Worm (Caenorhabditis elegans): ENCODE data around the gene T08B6.9.

Gene T08B6.9

ce11 chrIV:4858573-4858972, 32.1 kb upstream of the T08B6.9 start, which contains the start of gene Y17G9A.3:
Y17G9A.3 (minus strand) TSS chrIV:4858673.
- TF ChIP-seq skn-1 (tag; optimal IDR thresholded peaks at IDR 0.05): no peak
- TF ChIP-seq mdt-29 (GFP tag; IDR thresholded peaks at IDR 0.05): no peak
- no peak for TF ChIP-seq ZK337.2 (GFP tag; IDR thresholded peaks at IDR 0.05)
- TF ChIP-seq zip-2 (tag; optimal IDR thresholded peaks at IDR 0.05): no peak
- no peak for TF ChIP-seq pha-4 (GFP tag; IDR thresholded peaks at IDR 0.05)
- no peak for TF ChIP-seq pha-4 (tag; optimal IDR thresholded peaks at IDR 0.05)
- no peak for TF ChIP-seq F37D6.2 (tag; optimal IDR thresholded peaks at IDR 0.05)
- no peak for TF ChIP-seq php-3 (GFP tag; IDR thresholded peaks at IDR 0.05)
- TF ChIP-seq zip-11 (GFP tag; IDR thresholded peaks at IDR 0.05): no peak
- no peak for TF ChIP-seq fkh-10 (GFP tag; optimal IDR thresholded peaks at IDR 0.05)
- TF ChIP-seq lsy-2 (tag; optimal IDR thresholded peaks at IDR 0.05): no peak
- no peak for TF ChIP-seq dve-1 (tag; optimal IDR thresholded peaks at IDR 0.05; ENCODE audit: insufficient read depth)
- TF ChIP-seq daf-16 (GFP tag; optimal IDR thresholded peaks at IDR 0.05): no peak
- no peak for TF ChIP-seq daf-16 (tag; optimal IDR thresholded peaks at IDR 0.05)
- TF ChIP-seq tag-97 (GFP tag; IDR thresholded peaks at IDR 0.05): no peak

- TF ChIP-seq Y48G9A.11 (GFP tag; IDR thresholded peaks at IDR 0.05) (no peak), lir-3 (tag; optimal IDR thresholded peaks at IDR 0.05) (no peak), unc-130 (GFP tag; optimal IDR thresholded peaks at IDR 0.05) (no peak), ces-1 (GFP tag; optimal IDR thresholded peaks at IDR 0.05) (no peak), pqm-1 (tag; optimal IDR thresholded peaks at IDR 0.05) (no peak), lin-38 (GFP tag; IDR thresholded peaks at IDR 0.05) (no peak), set-16 (GFP tag; IDR thresholded peaks at IDR 0.05) (no peak), arid-1 (GFP tag; conservative IDR thresholded peaks at IDR 0.05) (no peak), dmd-6 (GFP tag; IDR thresholded peaks at IDR 0.05) (no peak), nhr-111 (GFP tag; optimal IDR thresholded peaks at IDR 0.05) (no peak), tag-97 (GFP tag; IDR thresholded peaks at IDR 0.05) (no peak), rbr-2 (tag; optimal IDR thresholded peaks at IDR 0.05) (no peak), aha-1 (tag) (no peak), ceh-28 (tag; optimal IDR thresholded peaks at IDR 0.05) (no peak)
These were observed 29.2 kb upstream of the T08B6.9 start, which contains the start of the genes Y17G9A.4 and str-173 for ce11 chrIV:4861449-4861848. Y17G9A.4 (minus strand) TSS chrIV:4861549. str-173 (plus strand) TSS chrIV:4861773.

ce11 chrIV:4864524-4864923, 26.1 kb upstream of the T08B6.9 start:
- peak; percentile 94 for TF ChIP-seq snpc-1.2 (GFP tag; IDR thresholded peaks at IDR 0.05)
- no peak for TF ChIP-seq lin-38 (GFP tag; IDR thresholded peaks at IDR 0.05)

- TF ChIP-seq sdz-12 (GFP tag; optimal IDR thresholded peaks at IDR 0.05) (no peak), ama-1 (optimal IDR thresholded peaks at IDR 0.05) (no peak), unc-39 (tag; optimal IDR thresholded peaks at IDR 0.05) (no peak), R02D3.7 (tag; optimal IDR thresholded peaks at IDR 0.05) (no peak), arid-1 (GFP tag; conservative IDR thresholded peaks at IDR 0.05) (no peak), nhr-111 (GFP tag; optimal IDR thresholded peaks at IDR 0.05) (no peak), tag-97 (GFP tag; IDR thresholded peaks at IDR 0.05) (no peak), fkh-10 (GFP tag; optimal IDR thresholded peaks at IDR 0.05) (no peak), snpc-1.2 (GFP tag; IDR thresholded peaks at IDR 0.05) (no peak), set-16 (GFP tag; IDR thresholded peaks at IDR 0.05) (no peak), D1046.2 (GFP tag; IDR thresholded peaks at IDR 0.05) (no peak), nhr-11 (tag; optimal IDR thresholded peaks at IDR 0.05) (no peak), mdl-1 (tag; optimal IDR thresholded peaks at IDR 0.05) (no peak), dmd-6 (GFP tag; IDR thresholded peaks at IDR 0.05) (no peak), ztf-7 (tag; optimal IDR thresholded peaks at IDR 0.05) (no peak), ceh-82 (tag; optimal IDR thresholded peaks at IDR 0.05) (no peak), mxl-3 (GFP tag; optimal IDR thresholded peaks at IDR 0.05) (no peak), ceh-28 (tag; optimal IDR thresholded peaks at IDR 0.05) (no peak)
These were observed 24.0 kb upstream of the T08B6.9 start for ce11 chrIV:4866599-4866998.
